Worm (Caenorhabditis elegans) whole organism, L4/young adult: ENCODE measurements around the gene str-229.

ENCODE experiments used
- dao-5 ChIP-seq: sonication (generic microtip); optimal IDR thresholded peaks from 2 replicates; lab custom pipeline; 2016; ENCODE audit warnings: missing genotype, missing genetic modification characterization, moderate library complexity, missing compliant biosample characterization
- him-1 ChIP-seq: sonication (generic microtip); optimal IDR thresholded peaks from 2 replicates; lab custom pipeline; 2016; ENCODE audit warnings: missing genotype, missing genetic modification reagents, missing genetic modification characterization, missing compliant biosample characterization

- TF ChIP-seq dao-5 (tag; lab: Kevin White, UChicago) (no peak), him-1 (tag; lab: Kevin White, UChicago) (no peak)
Measured at ce11 chrV:3874102-3874744, 28.1 kb downstream of the str-229 start, which contains the start of gene nhr-158.
